Fruit fly (Drosophila melanogaster) whole organism, embryonic: ENCODE results near the gene her.

ENCODE experiments used
- BEAF-32 ChIP-seq: fragments of 200-800 bp; sonication (Bioruptor generic); optimal IDR thresholded peaks from 3 replicates; lab custom pipeline; 2017; ENCODE audit warnings: missing biosample characterization, missing genetic modification characterization, mild to moderate bottlenecking, moderate library complexity, missing genetic modification reagents
- Bgb ChIP-seq: fragments of 200-800 bp; sonication (Bioruptor generic); IDR thresholded peaks from 2 replicates; pipeline ENCODE4 v1.3.6; 2022; ENCODE audit warnings: missing biosample characterization, missing genetic modification characterization; ENCODE audit not compliant: partially characterized antibody
- Blimp-1 ChIP-seq: fragments of 200-800 bp; sonication (Bioruptor generic); optimal IDR thresholded peaks from 3 replicates; lab custom pipeline; 2018; ENCODE audit warnings: missing biosample characterization, missing genetic modification characterization, mild to moderate bottlenecking, moderate library complexity, missing genetic modification reagents
- Bteb2 ChIP-seq: fragments of 200-800 bp; sonication (Bioruptor generic); optimal IDR thresholded peaks from 2 replicates; lab custom pipeline; 2016; ENCODE audit warnings: missing biosample characterization, missing genetic modification characterization
- CG10274 ChIP-seq: fragments of 200-800 bp; sonication (Bioruptor generic); optimal IDR thresholded peaks from 3 replicates; lab custom pipeline; 2017; ENCODE audit warnings: missing biosample characterization, mild to moderate bottlenecking, missing genetic modification characterization
- CG13287 ChIP-seq: fragments of 200-800 bp; sonication (Bioruptor generic); IDR thresholded peaks from 2 replicates; pipeline ENCODE4 v1.3.6; 2022; ENCODE audit warnings: missing biosample characterization, missing genetic modification characterization; ENCODE audit not compliant: partially characterized antibody
- CG14050 ChIP-seq: fragments of 200-800 bp; sonication (Bioruptor generic); IDR thresholded peaks from 3 replicates; pipeline ENCODE4 v1.3.6; 2022; ENCODE audit warnings: missing biosample characterization, missing genetic modification characterization
- CG14860 ChIP-seq: fragments of 200-800 bp; sonication (Bioruptor generic); IDR thresholded peaks from 3 replicates; pipeline ENCODE4 v1.3.6; 2022; ENCODE audit warnings: missing biosample characterization, missing genetic modification characterization; ENCODE audit not compliant: partially characterized antibody
- CG15073 ChIP-seq: fragments of 200-800 bp; sonication (Bioruptor generic); optimal IDR thresholded peaks from 2 replicates; lab custom pipeline; 2016; ENCODE audit warnings: missing biosample characterization, missing genetic modification characterization
- CG17568 ChIP-seq: fragments of 200-800 bp; sonication (Bioruptor generic); optimal IDR thresholded peaks from 2 replicates; lab custom pipeline; 2018; ENCODE audit warnings: missing biosample characterization, mild to moderate bottlenecking, missing genetic modification characterization, moderate library complexity
- CG2712 ChIP-seq: fragments of 200-800 bp; optimal IDR thresholded peaks from 3 replicates; lab custom pipeline; 2019; ENCODE audit warnings: missing biosample characterization, mild to moderate bottlenecking, missing genetic modification characterization, moderate library complexity
- CG30020 ChIP-seq: fragments of 200-800 bp; optimal IDR thresholded peaks from 2 replicates; lab custom pipeline; 2019; ENCODE audit warnings: missing biosample characterization, mild to moderate bottlenecking, missing genetic modification characterization, moderate library complexity
- CG34376 ChIP-seq: fragments of 200-800 bp; sonication (Bioruptor generic); optimal IDR thresholded peaks from 2 replicates; lab custom pipeline; 2018; ENCODE audit warnings: missing biosample characterization, mild to moderate bottlenecking, missing genetic modification characterization
- CG4360 ChIP-seq: fragments of 200-800 bp; sonication (Bioruptor generic); IDR thresholded peaks from 2 replicates; pipeline ENCODE4 v1.3.6; 2022; ENCODE audit warnings: missing biosample characterization, missing genetic modification characterization
- CG6654 ChIP-seq: fragments of 200-800 bp; sonication (Bioruptor generic); optimal IDR thresholded peaks from 2 replicates; lab custom pipeline; 2017; ENCODE audit warnings: missing biosample characterization, mild to moderate bottlenecking, missing genetic modification characterization
- CG6683 ChIP-seq: fragments of 200-800 bp; sonication (Bioruptor generic); optimal IDR thresholded peaks from 2 replicates; lab custom pipeline; 2017; ENCODE audit warnings: missing biosample characterization, mild to moderate bottlenecking, missing genetic modification characterization, missing genetic modification reagents
- CG6689 ChIP-seq: fragments of 200-800 bp; sonication (Bioruptor generic); IDR thresholded peaks from 2 replicates; pipeline ENCODE4 v1.3.6; 2022; ENCODE audit warnings: missing biosample characterization, missing genetic modification characterization
- Dad ChIP-seq: fragments of 200-800 bp; sonication (Bioruptor generic); optimal IDR thresholded peaks from 3 replicates; lab custom pipeline; 2016; ENCODE audit warnings: missing biosample characterization, missing genetic modification characterization
- H15 ChIP-seq: fragments of 200-800 bp; sonication (Bioruptor generic); IDR thresholded peaks from 3 replicates; pipeline ENCODE4 v1.3.6; 2022; ENCODE audit warnings: missing biosample characterization, missing genetic modification characterization
- HmgD ChIP-seq: fragments of 200-800 bp; sonication (Bioruptor generic); optimal IDR thresholded peaks from 3 replicates; lab custom pipeline; 2016; ENCODE audit warnings: missing biosample characterization, missing genetic modification characterization
- Kr ChIP-seq: fragments of 200-800 bp; sonication (Bioruptor generic); optimal IDR thresholded peaks from 2 replicates; lab custom pipeline; 2017; ENCODE audit warnings: missing biosample characterization, mild to moderate bottlenecking, missing genetic modification characterization
- Ptx1 ChIP-seq: fragments of 200-800 bp; sonication (Bioruptor generic); IDR thresholded peaks from 2 replicates; pipeline ENCODE4 v1.3.6; 2022; ENCODE audit warnings: missing biosample characterization, missing genetic modification characterization
- Sin3A ChIP-seq: fragments of >200 bp; optimal IDR thresholded peaks from 2 replicates; lab custom pipeline; 2018
- Usf ChIP-seq: fragments of 200-800 bp; sonication (Bioruptor generic); optimal IDR thresholded peaks from 2 replicates; lab custom pipeline; 2017; ENCODE audit warnings: missing genotype, missing biosample characterization, missing genetic modification characterization
- ab ChIP-seq: fragments of 200-800 bp; sonication (Bioruptor generic); optimal IDR thresholded peaks from 2 replicates; lab custom pipeline; 2016; ENCODE audit warnings: missing biosample characterization, missing genetic modification characterization
- ac ChIP-seq: fragments of 200-800 bp; sonication (Bioruptor generic); optimal IDR thresholded peaks from 3 replicates; lab custom pipeline; 2017; ENCODE audit warnings: missing biosample characterization, mild to moderate bottlenecking, missing genetic modification characterization
- ase ChIP-seq: fragments of 200-800 bp; sonication (Bioruptor generic); IDR thresholded peaks from 3 replicates; pipeline ENCODE4 v1.3.6; 2022; ENCODE audit warnings: missing biosample characterization, missing genetic modification characterization
- bab2 ChIP-seq: fragments of 200-800 bp; sonication (Bioruptor generic); optimal IDR thresholded peaks from 2 replicates; lab custom pipeline; 2016; ENCODE audit warnings: missing biosample characterization, missing genetic modification characterization
- bcd ChIP-seq: fragments of 200-800 bp; sonication (Bioruptor generic); optimal IDR thresholded peaks from 2 replicates; lab custom pipeline; 2017; ENCODE audit warnings: missing biosample characterization, mild to moderate bottlenecking, missing genetic modification characterization
- cad ChIP-seq: fragments of >200 bp; optimal IDR thresholded peaks from 2 replicates; lab custom pipeline; 2017; ENCODE audit warnings: missing biosample characterization, missing genetic modification characterization
- crc ChIP-seq: fragments of 200-800 bp; sonication (Bioruptor generic); optimal IDR thresholded peaks from 2 replicates; lab custom pipeline; 2016; ENCODE audit warnings: missing biosample characterization, missing genetic modification characterization
- dati ChIP-seq: fragments of 200-800 bp; sonication (Bioruptor generic); IDR thresholded peaks from 2 replicates; pipeline ENCODE4 v1.3.6; 2022; ENCODE audit warnings: missing biosample characterization, missing genetic modification characterization
- disco-r ChIP-seq: fragments of 200-800 bp; sonication (Bioruptor generic); optimal IDR thresholded peaks from 2 replicates; lab custom pipeline; 2016; ENCODE audit warnings: missing biosample characterization, missing genetic modification characterization
- dysf ChIP-seq: fragments of 200-800 bp; sonication (Bioruptor generic); IDR thresholded peaks from 3 replicates; pipeline ENCODE4 v1.3.6; 2022; ENCODE audit warnings: missing biosample characterization, missing genetic modification characterization
- exex ChIP-seq: fragments of 200-800 bp; sonication (Bioruptor generic); optimal IDR thresholded peaks from 4 replicates; lab custom pipeline; 2018; ENCODE audit warnings: missing biosample characterization, mild to moderate bottlenecking, missing genetic modification characterization, moderate library complexity
- gt ChIP-seq: fragments of 200-800 bp; sonication (Bioruptor generic); IDR thresholded peaks from 2 replicates; pipeline ENCODE4 v1.3.6; 2022; ENCODE audit warnings: missing biosample characterization, missing genetic modification characterization
- jigr1 ChIP-seq: fragments of 200-800 bp; sonication (Bioruptor generic); IDR thresholded peaks from 3 replicates; pipeline ENCODE4 v1.3.6; 2022; ENCODE audit warnings: missing biosample characterization, missing genetic modification characterization
- jing ChIP-seq: fragments of 200-800 bp; sonication (Bioruptor generic); optimal IDR thresholded peaks from 2 replicates; lab custom pipeline; 2018; ENCODE audit warnings: missing biosample characterization, mild to moderate bottlenecking, missing genetic modification characterization
- nerfin-2 ChIP-seq: fragments of 200-800 bp; sonication (Bioruptor generic); IDR thresholded peaks from 2 replicates; pipeline ENCODE4 v1.3.6; 2022; ENCODE audit warnings: missing biosample characterization, missing genetic modification characterization; ENCODE audit not compliant: partially characterized antibody
- otp ChIP-seq: fragments of 200-800 bp; sonication (Bioruptor generic); IDR thresholded peaks from 3 replicates; pipeline ENCODE4, ENCODE4 v1.3.6; 2022; ENCODE audit warnings: missing biosample characterization, missing genetic modification characterization
- phol ChIP-seq: fragments of 200-800 bp; sonication (Bioruptor generic); optimal IDR thresholded peaks from 3 replicates; lab custom pipeline; 2018; ENCODE audit warnings: missing biosample characterization, mild to moderate bottlenecking, missing genetic modification characterization, moderate library complexity
- pros ChIP-seq: fragments of 200-800 bp; sonication (Bioruptor generic); optimal IDR thresholded peaks from 3 replicates; lab custom pipeline; 2019; ENCODE audit warnings: missing biosample characterization, mild to moderate bottlenecking, missing genetic modification characterization, moderate library complexity
- ranshi ChIP-seq: fragments of 200-800 bp; sonication (Bioruptor generic); IDR thresholded peaks from 2 replicates; pipeline ENCODE4 v1.3.6; 2022; ENCODE audit warnings: missing biosample characterization, missing genetic modification characterization
- sens ChIP-seq: fragments of 200-800 bp; sonication (Bioruptor generic); peaks from one replicate; lab custom pipeline; 2016; ENCODE audit warnings: missing biosample characterization, missing genetic modification characterization
- ssp ChIP-seq: fragments of 200-800 bp; sonication (Bioruptor generic); IDR thresholded peaks from 2 replicates; pipeline ENCODE4 v1.3.6; 2022; ENCODE audit warnings: missing biosample characterization, missing genetic modification characterization
- vfl ChIP-seq: fragments of 200-800 bp; sonication (Bioruptor generic); optimal IDR thresholded peaks from 2 replicates; lab custom pipeline; 2016; ENCODE audit warnings: missing biosample characterization, missing genetic modification characterization

The her gene

dm6 chr2L:16637335-16637734 lies 39.6 kb upstream of the her start (continued):
- TF ChIP-seq CG6683 (no peak), otp (GFP tag; lab: Robert Waterston, UW) (peak; percentile 23; the same call in 1 of the 3 replicates), CG17568 (no peak), Kr (no peak), ssp (GFP tag; lab: Robert Waterston, UW) (no peak), nerfin-2 (no peak), Dad (GFP tag; lab: Kevin White, UChicago) (no peak)

- TF ChIP-seq CG4360 (GFP tag; lab: Robert Waterston, UW) (no peak), CG14860 (0 out of 3 replicates have a peak, but pooled peaks have one; percentile 25)
These were observed 38.6 kb upstream of the her start for dm6 chr2L:16638349-16638748.

- TF ChIP-seq Bteb2 (GFP tag; lab: Kevin White, UChicago), result no peak
- TF ChIP-seq, all 482 proteins: peak for 0
These were observed 36.1 kb upstream of the her start for dm6 chr2L:16640846-16641245.

- TF ChIP-seq CG34376 (GFP tag; lab: Kevin White, UChicago) (no peak), CG6654 (GFP tag; lab: Kevin White, UChicago) (peak; percentile 88), cad (GFP tag; lab: Kevin White, UChicago) (peak; percentile 56), ranshi (GFP tag; lab: Robert Waterston, UW) (no peak), sens (GFP tag; lab: Kevin White, UChicago) (peak; percentile 46), ac (GFP tag; lab: Kevin White, UChicago) (peak; percentile 8)
These were observed 33.5 kb upstream of the her start for dm6 chr2L:16643445-16643844.

- TF ChIP-seq ab (GFP tag; lab: Kevin White, UChicago), result peak; percentile 33
- TF ChIP-seq H15 (GFP tag; lab: Robert Waterston, UW), result 0 out of 3 replicates have a peak, but pooled peaks have one; percentile 46
- TF ChIP-seq CG2712, result peak; percentile 57
- no peak for TF ChIP-seq CG13287
- TF ChIP-seq CG15073 (GFP tag; lab: Kevin White, UChicago), result no peak
- peak; percentile 56; the same call in 1 of the 2 replicates for TF ChIP-seq CG6689 (GFP tag; lab: Robert Waterston, UW)
- TF ChIP-seq Ptx1, result peak; percentile 66
- peak; percentile 53 for TF ChIP-seq bcd (GFP tag; lab: Kevin White, UChicago)
- peak; percentile 12 for TF ChIP-seq Usf (GFP tag; lab: Kevin White, UChicago)
- peak; percentile 21 for TF ChIP-seq disco-r (GFP tag; lab: Kevin White, UChicago)
- peak; percentile 51 for TF ChIP-seq bab2 (GFP tag; lab: Kevin White, UChicago)
- peak; percentile 77 for TF ChIP-seq phol (tag; lab: Kevin White, UChicago)
- TF ChIP-seq cad (GFP tag; lab: Kevin White, UChicago), result no peak
- no peak for TF ChIP-seq gt (GFP tag; lab: Robert Waterston, UW)
- TF ChIP-seq jing (GFP tag; lab: Kevin White, UChicago), result peak; percentile 22
- no peak for TF ChIP-seq HmgD (GFP tag; lab: Kevin White, UChicago)
- TF ChIP-seq CG30020 (tag; lab: Kevin White, UChicago), result no peak
- no peak for TF ChIP-seq CG10274 (GFP tag; lab: Kevin White, UChicago)
- no peak for TF ChIP-seq ase
- TF ChIP-seq CG14050 (GFP tag; lab: Robert Waterston, UW), result peak; percentile 31; the same call in 1 of the 3 replicates
- TF ChIP-seq Sin3A, result no peak
- no peak for TF ChIP-seq jigr1
- TF ChIP-seq vfl (GFP tag; lab: Kevin White, UChicago), result no peak
- no peak for TF ChIP-seq dati (GFP tag; lab: Robert Waterston, UW)
- TF ChIP-seq Blimp-1 (GFP tag; lab: Kevin White, UChicago), result peak; percentile 74
- TF ChIP-seq pros (GFP tag; lab: Kevin White, UChicago), result no peak
- TF ChIP-seq BEAF-32, result no peak
- TF ChIP-seq dysf, result peak; percentile 72
- TF ChIP-seq Bgb, result no peak
- TF ChIP-seq exex (tag; lab: Kevin White, UChicago), result peak; percentile 12
- TF ChIP-seq crc (GFP tag; lab: Kevin White, UChicago), result no peak
These were observed 33.0 kb upstream of the her start for dm6 chr2L:16643961-16644360.
